Worm (Caenorhabditis elegans) whole organism, L4 larva: ENCODE results near the gene C49A9.2.

Experiments used
- F10B5.3 ChIP-seq: sonication (generic microtip); optimal IDR thresholded peaks from 2 replicates; lab custom pipeline; 2016; ENCODE audit warnings: mild to moderate bottlenecking, missing genetic modification characterization, missing compliant biosample characterization
- F26F4.8 ChIP-seq: fragments of 200-800 bp; sonication (Bioruptor generic); conservative IDR thresholded peaks from 2 replicates; pipeline ENCODE4 v1.3.6; 2022; ENCODE audit warnings: missing genetic modification characterization, missing compliant biosample characterization
- Y48G9A.11 ChIP-seq: fragments of 200-800 bp; sonication (Bioruptor generic); IDR thresholded peaks from 2 replicates; pipeline ENCODE4 v1.3.6; 2022; ENCODE audit warnings: missing genetic modification reagents, missing genetic modification characterization, missing compliant biosample characterization
- Y5F2A.4 ChIP-seq: fragments of 200-800 bp; sonication (Bioruptor generic); optimal IDR thresholded peaks from 2 replicates; lab custom pipeline; 2018; ENCODE audit warnings: mild to moderate bottlenecking, missing genetic modification characterization, missing compliant biosample characterization
- ceh-20 ChIP-seq: fragments of 200-800 bp; sonication (Bioruptor generic); IDR thresholded peaks from 2 replicates; pipeline ENCODE4 v1.3.6; 2022; ENCODE audit warnings: missing genetic modification reagents, missing genetic modification characterization, missing compliant biosample characterization
- daf-12 ChIP-seq: fragments of 150-350 bp; optimal IDR thresholded peaks from 2 replicates; lab custom pipeline; 2014; ENCODE audit warnings: missing biosample characterization, missing genetic modification reagents, missing genetic modification characterization
- daf-19 ChIP-seq: fragments of 200-800 bp; sonication (Bioruptor generic); conservative IDR thresholded peaks from 2 replicates; pipeline ENCODE4 v1.3.6; 2022; ENCODE audit warnings: missing genetic modification characterization, missing compliant biosample characterization
- daf-8 ChIP-seq: fragments of 200-800 bp; sonication (Bioruptor generic); IDR thresholded peaks from 2 replicates; pipeline ENCODE4 v1.3.6; 2022; ENCODE audit warnings: missing genetic modification characterization, missing compliant biosample characterization
- dmd-6 ChIP-seq: fragments of 200-800 bp; sonication (Bioruptor generic); IDR thresholded peaks from 2 replicates; pipeline ENCODE4 v1.3.6; 2022; ENCODE audit warnings: missing genetic modification reagents, missing genetic modification characterization, missing compliant biosample characterization
- dmd-9 ChIP-seq: fragments of 200-800 bp; sonication (Bioruptor generic); IDR thresholded peaks from 2 replicates; pipeline ENCODE4 v1.3.6; 2022; ENCODE audit warnings: missing genetic modification reagents, missing genetic modification characterization, missing compliant biosample characterization
- duxl-1 ChIP-seq: sonication (generic microtip); optimal IDR thresholded peaks from 2 replicates; lab custom pipeline; 2016; ENCODE audit warnings: mild to moderate bottlenecking, missing genetic modification characterization, moderate library complexity, missing compliant biosample characterization; ENCODE audit not compliant: poor library complexity
- fos-1 ChIP-seq: fragments of 150-350 bp; optimal IDR thresholded peaks from 2 replicates; lab custom pipeline; 2014; ENCODE audit warnings: missing biosample characterization, missing genetic modification characterization
- hif-1 ChIP-seq, 2 experiments: sonication (generic microtip); optimal IDR thresholded peaks; 2 replicates each; lab custom pipeline; 2016 to 2017; ENCODE audit warnings: missing compliant biosample characterization in 2 of 2, missing genetic modification characterization in 2 of 2, missing genetic modification reagents in 2 of 2, missing genotype in 2 of 2, mild to moderate bottlenecking in 1 of 2
- mdl-1 ChIP-seq, 2 experiments: fragments of 150-350 bp in 1 of 2; sonication (generic microtip) in 1 of 2; optimal IDR thresholded peaks; 2 replicates each; lab custom pipeline; 2014 to 2017; ENCODE audit warnings: missing biosample characterization in 2 of 2, missing genetic modification characterization in 2 of 2
- nhr-10 ChIP-seq: fragments of 150-350 bp; optimal IDR thresholded peaks from 2 replicates; lab custom pipeline; 2014; ENCODE audit warnings: missing biosample characterization, missing genetic modification characterization
- nhr-237 ChIP-seq: sonication (generic microtip); optimal IDR thresholded peaks from 2 replicates; lab custom pipeline; 2017; ENCODE audit warnings: missing biosample characterization, missing genetic modification characterization
- nhr-28 ChIP-seq: fragments of 150-350 bp; optimal IDR thresholded peaks from 2 replicates; lab custom pipeline; 2014; ENCODE audit warnings: missing biosample characterization, missing genetic modification characterization
- nhr-41 ChIP-seq: fragments of 200-800 bp; sonication (Bioruptor generic); IDR thresholded peaks from 2 replicates; pipeline ENCODE4 v1.3.6; 2022; ENCODE audit warnings: missing genetic modification reagents, missing genetic modification characterization, missing compliant biosample characterization
- nhr-42 ChIP-seq: fragments of 200-800 bp; sonication (Bioruptor generic); IDR thresholded peaks from 2 replicates; pipeline ENCODE4 v1.3.6; 2022; ENCODE audit warnings: missing genetic modification characterization, missing compliant biosample characterization
- nhr-6 ChIP-seq: fragments of 150-350 bp; optimal IDR thresholded peaks from 2 replicates; lab custom pipeline; 2014; ENCODE audit warnings: missing biosample characterization, missing genetic modification characterization
- nhr-76 ChIP-seq: fragments of 150-350 bp; optimal IDR thresholded peaks from 2 replicates; lab custom pipeline; 2014; ENCODE audit warnings: missing biosample characterization, missing genetic modification characterization
- php-3 ChIP-seq: fragments of 200-800 bp; sonication (Bioruptor generic); IDR thresholded peaks from 2 replicates; pipeline ENCODE4 v1.3.6; 2022; ENCODE audit warnings: missing genetic modification reagents, missing genetic modification characterization, missing compliant biosample characterization
- pqm-1 ChIP-seq: sonication (generic microtip); optimal IDR thresholded peaks from 2 replicates; lab custom pipeline; 2017; ENCODE audit warnings: missing biosample characterization, missing genetic modification characterization
- snpc-1.2 ChIP-seq: fragments of 200-800 bp; sonication (Bioruptor generic); IDR thresholded peaks from 2 replicates; pipeline ENCODE4 v1.3.6; 2022; ENCODE audit warnings: missing genetic modification reagents, missing genetic modification characterization, missing compliant biosample characterization
- tra-1 ChIP-seq: fragments of 200-800 bp; sonication (Bioruptor generic); IDR thresholded peaks from 2 replicates; pipeline ENCODE4 v1.3.6; 2022; ENCODE audit warnings: missing genetic modification reagents, missing genetic modification characterization, missing compliant biosample characterization
- unc-130 ChIP-seq: sonication (generic microtip); optimal IDR thresholded peaks from 2 replicates; lab custom pipeline; 2016; ENCODE audit warnings: missing genetic modification reagents, missing genetic modification characterization, missing compliant biosample characterization
- unc-62 ChIP-seq, 3 experiments: fragments of 150-350 bp in 1 of 3; sonication (generic microtip); optimal IDR thresholded peaks in 2 of 3; peaks in 1 of 3; 1 replicate in 1 of 3; 2 replicates in 2 of 3; lab custom pipeline; 2014 to 2017; ENCODE audit warnings: missing biosample characterization in 3 of 3, missing genetic modification characterization in 3 of 3, missing genetic modification reagents in 3 of 3, missing genotype in 1 of 3
- vab-7 ChIP-seq: fragments of 200-800 bp; sonication (Bioruptor generic); IDR thresholded peaks from 2 replicates; pipeline ENCODE4 v1.3.6; 2022; ENCODE audit warnings: missing genetic modification reagents, missing genetic modification characterization, missing compliant biosample characterization
- zip-11 ChIP-seq: fragments of 200-800 bp; sonication (Bioruptor generic); IDR thresholded peaks from 2 replicates; pipeline ENCODE4 v1.3.6; 2022; ENCODE audit warnings: missing genetic modification characterization, missing compliant biosample characterization
- ztf-11 ChIP-seq: fragments of 150-350 bp; optimal IDR thresholded peaks from 2 replicates; lab custom pipeline; 2014; ENCODE audit warnings: missing biosample characterization, missing genetic modification characterization

Gene C49A9.2

ce11 chrIV:6275671-6276209 lies 50.5 kb downstream of the C49A9.2 start, which contains the start of the genes aat-4 and T13A10.1:
Gene aat-4 (minus strand): TSS chrIV:6275721.
Gene T13A10.1 (plus strand): TSS chrIV:6276081.
- TF ChIP-seq tra-1, result no peak
- no peak for TF ChIP-seq unc-130 (GFP tag; lab: Kevin White, UChicago)
- TF ChIP-seq F26F4.8 (GFP tag; lab: Robert Waterston, UW), result no peak
- peak; percentile 65; the same call in 1 of the 2 replicates for TF ChIP-seq nhr-41 (GFP tag; lab: Robert Waterston, UW)
- no peak for TF ChIP-seq F10B5.3 (tag; lab: Kevin White, UChicago)
- no peak for TF ChIP-seq Y5F2A.4 (GFP tag; lab: Kevin White, UChicago)
- no peak for TF ChIP-seq mdl-1 (tag; optimal IDR thresholded peaks at IDR 0.05; lab: Kevin White, UChicago)
- no peak for TF ChIP-seq vab-7 (GFP tag; lab: Robert Waterston, UW)
- TF ChIP-seq daf-19 (GFP tag; lab: Robert Waterston, UW), result no peak
- no peak for TF ChIP-seq nhr-76
- TF ChIP-seq zip-11 (GFP tag; lab: Robert Waterston, UW), result no peak
- no peak for TF ChIP-seq daf-8
- TF ChIP-seq daf-12 (tag; lab: Kevin White, UChicago), result no peak
- no peak for TF ChIP-seq nhr-42 (GFP tag; lab: Robert Waterston, UW)
- TF ChIP-seq dmd-6 (GFP tag; lab: Robert Waterston, UW), result peak; percentile 88
- no peak for TF ChIP-seq dmd-9 (GFP tag; lab: Robert Waterston, UW)
- no peak for TF ChIP-seq hif-1 (tag; optimal IDR thresholded peaks at IDR 0.05; lab: Kevin White, UChicago)
- no peak for TF ChIP-seq nhr-237 (tag; lab: Kevin White, UChicago)
- no peak for TF ChIP-seq Y48G9A.11 (GFP tag; lab: Robert Waterston, UW)
- no peak for TF ChIP-seq nhr-10
- TF ChIP-seq nhr-6 (tag; lab: Kevin White, UChicago), result no peak
- peak; percentile 84 for TF ChIP-seq php-3 (GFP tag; lab: Robert Waterston, UW)
- TF ChIP-seq duxl-1 (tag; lab: Kevin White, UChicago), result no peak
- no peak for TF ChIP-seq ztf-11 (tag; lab: Kevin White, UChicago)
- peak in 1 of 2 experiments; percentile 74 for TF ChIP-seq unc-62 (GFP tag; optimal IDR thresholded peaks at IDR 0.05 in 1 of 2; lab: Kevin White, UChicago)
- no peak for TF ChIP-seq unc-62 (tag; optimal IDR thresholded peaks at IDR 0.05; lab: Kevin White, UChicago)
- TF ChIP-seq fos-1, result no peak
- no peak for TF ChIP-seq snpc-1.2 (GFP tag; lab: Robert Waterston, UW)
- TF ChIP-seq nhr-28 (tag; lab: Kevin White, UChicago), result peak; percentile 60
- no peak for TF ChIP-seq ceh-20 (GFP tag; lab: Robert Waterston, UW)
- peak; percentile 92 for TF ChIP-seq pqm-1
- TF ChIP-seq, all 104 proteins: peak for 6
